Fruit fly (Drosophila melanogaster) whole organism, embryonic: ENCODE results near the gene VhaM9.7-d.

Experiments
- Atf3 ChIP-seq: fragments of 200-800 bp; sonication (Bioruptor generic); optimal IDR thresholded peaks from 3 replicates; lab custom pipeline; 2016; ENCODE audit warnings: missing biosample characterization, missing genetic modification characterization
- Awh ChIP-seq: fragments of 200-800 bp; sonication (Bioruptor generic); IDR thresholded peaks from 2 replicates; pipeline ENCODE4, ENCODE4 v1.3.6; 2022; ENCODE audit warnings: missing biosample characterization, missing genetic modification characterization
- B-H1 ChIP-seq: fragments of 200-800 bp; sonication (Bioruptor generic); IDR thresholded peaks from 3 replicates; pipeline ENCODE4 v1.3.6; 2022; ENCODE audit warnings: missing biosample characterization, missing genetic modification characterization
- Bgb ChIP-seq: fragments of 200-800 bp; sonication (Bioruptor generic); IDR thresholded peaks from 2 replicates; pipeline ENCODE4 v1.3.6; 2022; ENCODE audit warnings: missing biosample characterization, missing genetic modification characterization; ENCODE audit not compliant: partially characterized antibody
- BtbVII ChIP-seq: fragments of 200-800 bp; sonication (Bioruptor generic); optimal IDR thresholded peaks from 3 replicates; lab custom pipeline; 2017; ENCODE audit warnings: missing biosample characterization, mild to moderate bottlenecking, missing genetic modification characterization
- CG10654 ChIP-seq: fragments of 200-800 bp; sonication (Bioruptor generic); optimal IDR thresholded peaks from 2 replicates; lab custom pipeline; 2016; ENCODE audit warnings: missing biosample characterization, missing genetic modification characterization
- CG17361 ChIP-seq: fragments of 200-800 bp; sonication (Bioruptor generic); IDR thresholded peaks from 3 replicates; pipeline ENCODE4 v1.3.6; 2022; ENCODE audit warnings: missing biosample characterization, missing genetic modification characterization
- CG18764 ChIP-seq: fragments of 200-800 bp; sonication (Bioruptor generic); optimal IDR thresholded peaks from 3 replicates; lab custom pipeline; 2016; ENCODE audit warnings: missing biosample characterization, missing genetic modification characterization
- CG31388 ChIP-seq: fragments of 200-800 bp; sonication (Bioruptor generic); optimal IDR thresholded peaks from 2 replicates; lab custom pipeline; 2016; ENCODE audit warnings: missing biosample characterization, missing genetic modification characterization
- CG34376 ChIP-seq: fragments of 200-800 bp; sonication (Bioruptor generic); optimal IDR thresholded peaks from 2 replicates; lab custom pipeline; 2018; ENCODE audit warnings: missing biosample characterization, mild to moderate bottlenecking, missing genetic modification characterization
- CG4282 ChIP-seq: fragments of 200-800 bp; sonication (Bioruptor generic); optimal IDR thresholded peaks from 2 replicates; lab custom pipeline; 2016; ENCODE audit warnings: missing biosample characterization, missing genetic modification characterization
- CG8290 ChIP-seq, 3 experiments: fragments of 200-800 bp; sonication (Bioruptor generic); optimal IDR thresholded peaks; 2 replicates each; lab custom pipeline; 2016 to 2019; ENCODE audit warnings: missing biosample characterization in 3 of 3, missing genetic modification characterization in 3 of 3, mild to moderate bottlenecking in 2 of 3, moderate library complexity in 1 of 3
- CG9437 ChIP-seq: fragments of 200-800 bp; sonication (Bioruptor generic); optimal IDR thresholded peaks from 2 replicates; lab custom pipeline; 2018; ENCODE audit warnings: missing biosample characterization, mild to moderate bottlenecking, missing genetic modification characterization
- Deaf1 ChIP-seq: fragments of 200-800 bp; optimal IDR thresholded peaks from 3 replicates; lab custom pipeline; 2019; ENCODE audit warnings: missing biosample characterization, mild to moderate bottlenecking, missing genetic modification characterization, moderate library complexity
- Dfd ChIP-seq, 2 experiments: fragments of >200 bp; optimal IDR thresholded peaks; 2 replicates each; lab custom pipeline; 2017; ENCODE audit warnings: missing biosample characterization in 2 of 2, missing genetic modification characterization in 2 of 2
- Dp ChIP-seq: fragments of 200-800 bp; sonication (Bioruptor generic); optimal IDR thresholded peaks from 2 replicates; lab custom pipeline; 2018; ENCODE audit warnings: missing biosample characterization, mild to moderate bottlenecking, missing genetic modification characterization, moderate library complexity
- Fer2 ChIP-seq: fragments of 200-800 bp; sonication (Bioruptor generic); optimal IDR thresholded peaks from 2 replicates; lab custom pipeline; 2018; ENCODE audit warnings: missing biosample characterization, mild to moderate bottlenecking, missing genetic modification characterization, moderate library complexity
- HLH54F ChIP-seq: fragments of 200-800 bp; sonication (Bioruptor generic); optimal IDR thresholded peaks from 3 replicates; lab custom pipeline; 2016; ENCODE audit warnings: missing biosample characterization, missing genetic modification characterization
- HmgZ ChIP-seq: fragments of 200-800 bp; sonication (Bioruptor generic); optimal IDR thresholded peaks from 2 replicates; lab custom pipeline; 2018; ENCODE audit warnings: missing biosample characterization, mild to moderate bottlenecking, missing genetic modification characterization
- Hr51 ChIP-seq, 2 experiments: fragments of 200-800 bp; sonication (Bioruptor generic); optimal IDR thresholded peaks; 2 replicates in 1 of 2; 3 replicates in 1 of 2; lab custom pipeline; 2016 to 2018; ENCODE audit warnings: missing biosample characterization in 2 of 2, missing genetic modification characterization in 2 of 2, mild to moderate bottlenecking in 1 of 2, moderate library complexity in 1 of 2
- Lim3 ChIP-seq: fragments of 200-800 bp; sonication (Bioruptor generic); IDR thresholded peaks from 2 replicates; pipeline ENCODE4 v1.3.6; 2022; ENCODE audit warnings: missing biosample characterization, missing genetic modification characterization
- NFAT ChIP-seq: fragments of 200-800 bp; sonication (Bioruptor generic); IDR thresholded peaks from 2 replicates; pipeline ENCODE4 v1.3.6; 2022; ENCODE audit warnings: missing biosample characterization, missing genetic modification characterization
- Neu2 ChIP-seq: fragments of 200-800 bp; sonication (Bioruptor generic); optimal IDR thresholded peaks from 3 replicates; lab custom pipeline; 2016; ENCODE audit warnings: missing biosample characterization, missing genetic modification characterization, borderline replicate concordance
- Nf-YC ChIP-seq: fragments of 200-800 bp; optimal IDR thresholded peaks from 3 replicates; lab custom pipeline; 2019; ENCODE audit warnings: missing biosample characterization, mild to moderate bottlenecking, missing genetic modification characterization, moderate library complexity
- Oaz ChIP-seq: fragments of 200-800 bp; sonication (Bioruptor generic); IDR thresholded peaks from 2 replicates; pipeline ENCODE4 v1.3.6; 2022; ENCODE audit warnings: missing biosample characterization, missing genetic modification characterization
- Six4 ChIP-seq: fragments of 200-800 bp; sonication (Bioruptor generic); optimal IDR thresholded peaks from 2 replicates; lab custom pipeline; 2016; ENCODE audit warnings: missing biosample characterization, missing genetic modification characterization
- Taf1 ChIP-seq: fragments of 200-800 bp; sonication (Bioruptor generic); IDR thresholded peaks from 2 replicates; pipeline ENCODE4 v1.3.6; 2022; ENCODE audit warnings: missing biosample characterization, missing genetic modification characterization
- Trl ChIP-seq, 3 experiments: fragments of >200 bp in 2 of 3; fragments of 200-800 bp in 1 of 3; sonication (Bioruptor generic) in 1 of 3; optimal IDR thresholded peaks; 2 replicates in 1 of 3; 3 replicates in 2 of 3; lab custom pipeline; 2016 to 2017; ENCODE audit warnings: missing biosample characterization in 1 of 3, missing genetic modification characterization in 1 of 3
- abd-A ChIP-seq: fragments of 200-800 bp; sonication (Bioruptor generic); optimal IDR thresholded peaks from 3 replicates; lab custom pipeline; 2019; ENCODE audit warnings: missing biosample characterization, mild to moderate bottlenecking, missing genetic modification characterization, moderate library complexity
- caup ChIP-seq: fragments of 200-800 bp; sonication (Bioruptor generic); optimal IDR thresholded peaks from 3 replicates; lab custom pipeline; 2017; ENCODE audit warnings: missing biosample characterization, mild to moderate bottlenecking, missing genetic modification characterization, moderate library complexity; ENCODE audit not compliant: severe bottlenecking
- crol ChIP-seq: fragments of 200-800 bp; sonication (Bioruptor generic); IDR thresholded peaks from 2 replicates; pipeline ENCODE4 v1.3.6; 2022; ENCODE audit warnings: missing biosample characterization, missing genetic modification characterization
- crp ChIP-seq, 2 experiments: fragments of 200-800 bp; sonication (Bioruptor generic); optimal IDR thresholded peaks; 2 replicates in 1 of 2; 3 replicates in 1 of 2; lab custom pipeline; 2017; ENCODE audit warnings: missing biosample characterization in 2 of 2, missing genetic modification characterization in 2 of 2, mild to moderate bottlenecking in 1 of 2, moderate library complexity in 1 of 2
- da ChIP-seq: fragments of 200-800 bp; sonication (Bioruptor generic); optimal IDR thresholded peaks from 2 replicates; lab custom pipeline; 2016; ENCODE audit warnings: missing biosample characterization, missing genetic modification characterization
- fd102C ChIP-seq: fragments of 200-800 bp; sonication (Bioruptor generic); optimal IDR thresholded peaks from 2 replicates; lab custom pipeline; 2018; ENCODE audit warnings: missing biosample characterization, mild to moderate bottlenecking, missing genetic modification characterization, moderate library complexity
- gcm ChIP-seq: fragments of 200-800 bp; sonication (Bioruptor generic); optimal IDR thresholded peaks from 2 replicates; lab custom pipeline; 2019; ENCODE audit warnings: missing biosample characterization, mild to moderate bottlenecking, missing genetic modification characterization, moderate library complexity
- jing ChIP-seq: fragments of 200-800 bp; sonication (Bioruptor generic); optimal IDR thresholded peaks from 2 replicates; lab custom pipeline; 2018; ENCODE audit warnings: missing biosample characterization, mild to moderate bottlenecking, missing genetic modification characterization
- ken ChIP-seq: fragments of 200-800 bp; sonication (Bioruptor generic); IDR thresholded peaks from 3 replicates; pipeline ENCODE4 v1.3.6; 2022; ENCODE audit warnings: missing biosample characterization, missing genetic modification characterization
- lmd ChIP-seq: fragments of 200-800 bp; sonication (Bioruptor generic); IDR thresholded peaks from 2 replicates; pipeline ENCODE4 v1.3.6; 2022; ENCODE audit warnings: missing biosample characterization, missing genetic modification characterization
- pfk ChIP-seq: fragments of 200-800 bp; sonication (Bioruptor generic); optimal IDR thresholded peaks from 2 replicates; lab custom pipeline; 2018; ENCODE audit warnings: missing biosample characterization, mild to moderate bottlenecking, missing genetic modification characterization, moderate library complexity
- pita ChIP-seq: fragments of 200-800 bp; sonication (Bioruptor generic); optimal IDR thresholded peaks from 2 replicates; lab custom pipeline; 2017; ENCODE audit warnings: missing biosample characterization, mild to moderate bottlenecking, missing genetic modification characterization
- ranshi ChIP-seq: fragments of 200-800 bp; sonication (Bioruptor generic); IDR thresholded peaks from 2 replicates; pipeline ENCODE4 v1.3.6; 2022; ENCODE audit warnings: missing biosample characterization, missing genetic modification characterization
- seq ChIP-seq: fragments of 200-800 bp; sonication (Bioruptor generic); IDR thresholded peaks from 2 replicates; pipeline ENCODE4 v1.3.6; 2022; ENCODE audit warnings: missing biosample characterization, missing genetic modification characterization
- stwl ChIP-seq: fragments of 200-800 bp; sonication (Bioruptor generic); optimal IDR thresholded peaks from 3 replicates; lab custom pipeline; 2018; ENCODE audit warnings: missing biosample characterization, mild to moderate bottlenecking, missing genetic modification characterization, moderate library complexity
- sug ChIP-seq: fragments of 200-800 bp; optimal IDR thresholded peaks from 2 replicates; lab custom pipeline; 2019; ENCODE audit warnings: missing biosample characterization, mild to moderate bottlenecking, missing genetic modification characterization, moderate library complexity
- tx ChIP-seq: fragments of 200-800 bp; sonication (Bioruptor generic); optimal IDR thresholded peaks from 2 replicates; lab custom pipeline; 2016; ENCODE audit warnings: missing biosample characterization, missing genetic modification characterization
- unc-4 ChIP-seq: fragments of 200-800 bp; sonication (Bioruptor generic); IDR thresholded peaks from 2 replicates; pipeline ENCODE4 v1.3.6; 2022; ENCODE audit warnings: missing biosample characterization, missing genetic modification characterization; ENCODE audit not compliant: partially characterized antibody
- unpg ChIP-seq: fragments of 200-800 bp; sonication (Bioruptor generic); optimal IDR thresholded peaks from 3 replicates; lab custom pipeline; 2018; ENCODE audit warnings: missing biosample characterization, mild to moderate bottlenecking, missing genetic modification characterization, moderate library complexity
- wek ChIP-seq: fragments of 200-800 bp; sonication (Bioruptor generic); optimal IDR thresholded peaks from 3 replicates; lab custom pipeline; 2018; ENCODE audit warnings: missing biosample characterization, mild to moderate bottlenecking, missing genetic modification characterization, moderate library complexity

VhaM9.7-d gene

DNA sequence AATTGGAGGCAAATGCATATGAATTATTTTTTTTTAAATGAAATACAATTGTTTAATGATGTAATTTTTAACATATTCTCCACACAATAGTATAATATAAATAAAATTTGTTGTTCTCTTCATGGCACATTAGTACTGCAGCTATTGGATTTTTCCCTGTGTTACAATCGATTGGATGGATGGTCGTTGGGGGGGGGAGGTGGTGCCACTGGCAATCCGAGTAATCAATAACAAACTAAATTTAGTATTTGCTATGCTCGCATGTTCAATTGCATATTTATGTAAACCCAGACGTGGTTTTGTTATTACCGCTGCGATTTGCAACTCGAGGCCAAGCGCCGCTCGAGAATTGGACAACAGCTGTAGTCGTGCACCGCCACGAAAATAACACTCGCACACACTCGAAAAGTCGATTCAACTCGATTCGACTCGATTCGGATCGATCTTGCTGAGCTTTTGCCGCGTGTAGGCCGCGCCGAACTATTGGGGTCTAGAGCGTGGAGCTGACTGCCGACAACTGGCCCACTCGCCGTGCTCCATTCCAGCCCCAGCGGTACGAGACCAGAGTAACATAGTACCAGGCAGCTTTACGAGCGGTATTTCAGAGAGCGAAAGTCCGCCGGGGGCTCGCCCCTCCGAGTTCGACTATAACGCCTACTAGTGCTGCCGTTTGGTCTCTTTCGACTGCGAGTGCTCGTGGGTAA is 12.4 kb downstream of the VhaM9.7-d start, which contains the start of gene CG18622 (continued):
- TF ChIP-seq BtbVII (GFP tag; lab: Kevin White, UChicago) (no peak), Bgb (GFP tag; lab: Robert Waterston, UW) (peak; percentile 74; the same call in 1 of the 2 replicates), CG17361 (GFP tag; lab: Robert Waterston, UW) (peak; percentile 8; the same call in 2 of the 3 replicates), Oaz (GFP tag; lab: Robert Waterston, UW) (no peak), Dfd (GFP tag; optimal IDR thresholded peaks at IDR 0.05; lab: Kevin White, UChicago) (no peak), CG4282 (GFP tag; lab: Kevin White, UChicago) (no peak), unpg (GFP tag; lab: Kevin White, UChicago) (no peak), seq (GFP tag; lab: Robert Waterston, UW) (0 out of 2 replicates have a peak, but pooled peaks have one; percentile 8), Fer2 (no peak), B-H1 (GFP tag; lab: Robert Waterston, UW) (no peak), Awh (GFP tag; lab: Robert Waterston, UW) (0 out of 2 replicates have a peak, but pooled peaks have one; percentile 43), ranshi (peak; percentile 35; the same call in 1 of the 2 replicates), Trl (optimal IDR thresholded peaks at IDR 0.05; lab: Kevin White, UChicago) (peak; percentile 56 to 74), Trl (GFP tag; optimal IDR thresholded peaks at IDR 0.05; lab: Kevin White, UChicago) (no peak), lmd (GFP tag; lab: Robert Waterston, UW) (peak; percentile 32; the same call in 1 of the 2 replicates), wek (GFP tag; lab: Kevin White, UChicago) (no peak), CG10654 (GFP tag; lab: Kevin White, UChicago) (no peak), Taf1 (GFP tag; lab: Robert Waterston, UW) (no peak), ken (0 out of 3 replicates have a peak, but pooled peaks have one; percentile 32), unc-4 (GFP tag; lab: Robert Waterston, UW) (no peak), Hr51 (GFP tag; optimal IDR thresholded peaks at IDR 0.05; lab: Kevin White, UChicago) (peak in 1 of 2 experiments; percentile 24), CG34376 (peak; percentile 67), Deaf1 (tag; lab: Kevin White, UChicago) (peak; percentile 88), tx (no peak), crp (GFP tag; optimal IDR thresholded peaks at IDR 0.05; lab: Kevin White, UChicago) (peak in 1 of 2 experiments; percentile 10), HmgZ (tag; lab: Kevin White, UChicago) (peak; percentile 30), abd-A (tag; lab: Kevin White, UChicago) (peak; percentile 66), gcm (GFP tag; lab: Kevin White, UChicago) (no peak), Neu2 (GFP tag; lab: Kevin White, UChicago) (no peak), Six4 (GFP tag; lab: Kevin White, UChicago) (no peak), pfk (peak; percentile 12), stwl (no peak), CG9437 (GFP tag; lab: Kevin White, UChicago) (no peak), da (GFP tag; lab: Kevin White, UChicago) (no peak), NFAT (no peak), Nf-YC (tag; lab: Kevin White, UChicago) (no peak), sug (tag; lab: Kevin White, UChicago) (peak; percentile 83), crol (GFP tag; lab: Robert Waterston, UW) (peak; percentile 62), pita (GFP tag; lab: Kevin White, UChicago) (no peak), caup (peak; percentile 33), HLH54F (GFP tag; lab: Kevin White, UChicago) (no peak), CG8290 (GFP tag; optimal IDR thresholded peaks at IDR 0.05; lab: Kevin White, UChicago) (no peak), CG8290 (tag; optimal IDR thresholded peaks at IDR 0.05; lab: Kevin White, UChicago) (peak in 1 of 2 experiments; percentile 49), fd102C (no peak), CG31388 (GFP tag; lab: Kevin White, UChicago) (no peak), Dp (GFP tag; lab: Kevin White, UChicago) (no peak), Atf3 (GFP tag; lab: Kevin White, UChicago) (no peak), CG18764 (no peak), jing (GFP tag; lab: Kevin White, UChicago) (no peak), Lim3 (no peak)
